Worm (Caenorhabditis elegans) whole organism, mixed stage, embryonic: ENCODE measurements around the gene R04B5.6.

Source experiments
- bed-3 ChIP-seq: fragments of 200-800 bp; sonication (Bioruptor generic); optimal IDR thresholded peaks from 3 replicates; lab custom pipeline; 2018; ENCODE audit warnings: mild to moderate bottlenecking, missing genetic modification characterization, moderate library complexity, missing compliant biosample characterization
- blmp-1 ChIP-seq: fragments of 150-350 bp; optimal IDR thresholded peaks from 2 replicates; lab custom pipeline; 2014; ENCODE audit warnings: missing biosample characterization, missing genetic modification characterization
- ceh-43 ChIP-seq: fragments of 200-800 bp; sonication (Bioruptor generic); optimal IDR thresholded peaks from 2 replicates; lab custom pipeline; 2018; ENCODE audit warnings: mild to moderate bottlenecking, missing genetic modification characterization, moderate library complexity, missing compliant biosample characterization
- ceh-83 ChIP-seq: fragments of 200-800 bp; sonication (Bioruptor generic); optimal IDR thresholded peaks from 2 replicates; lab custom pipeline; 2018; ENCODE audit warnings: mild to moderate bottlenecking, missing genetic modification characterization, missing compliant biosample characterization
- ces-1 ChIP-seq: fragments of 150-350 bp; optimal IDR thresholded peaks from 2 replicates; lab custom pipeline; 2014; ENCODE audit warnings: missing biosample characterization, missing genetic modification reagents, missing genetic modification characterization
- cnd-1 ChIP-seq: fragments of 200-800 bp; sonication (Bioruptor generic); optimal IDR thresholded peaks from 2 replicates; lab custom pipeline; 2018; ENCODE audit warnings: mild to moderate bottlenecking, missing genetic modification characterization, missing compliant biosample characterization
- drap-1 ChIP-seq: fragments of 200-800 bp; sonication (Bioruptor generic); optimal IDR thresholded peaks from 3 replicates; lab custom pipeline; 2018; ENCODE audit warnings: mild to moderate bottlenecking, missing genetic modification characterization, missing compliant biosample characterization
- elt-1 ChIP-seq: sonication (generic microtip); optimal IDR thresholded peaks from 2 replicates; lab custom pipeline; 2017; ENCODE audit warnings: missing genetic modification characterization, mild to moderate bottlenecking, missing compliant biosample characterization, antibody characterized with exemption, moderate library complexity, borderline replicate concordance; ENCODE audit not compliant: insufficient read depth
- elt-3 ChIP-seq: fragments of 150-350 bp; optimal IDR thresholded peaks from 2 replicates; lab custom pipeline; 2014; ENCODE audit warnings: missing biosample characterization, missing genetic modification characterization
- flh-1 ChIP-seq: fragments of 200-800 bp; sonication (Bioruptor generic); optimal IDR thresholded peaks from 2 replicates; lab custom pipeline; 2018; ENCODE audit warnings: mild to moderate bottlenecking, missing genetic modification characterization, moderate library complexity, missing compliant biosample characterization
- ham-2 ChIP-seq: fragments of 200-800 bp; sonication (Bioruptor generic); optimal IDR thresholded peaks from 2 replicates; lab custom pipeline; 2018; ENCODE audit warnings: mild to moderate bottlenecking, missing genetic modification characterization, missing compliant biosample characterization
- hlh-1 ChIP-seq: fragments of 150-350 bp; optimal IDR thresholded peaks from 2 replicates; lab custom pipeline; 2014; ENCODE audit warnings: missing biosample characterization, missing genetic modification reagents, missing genetic modification characterization
- lin-13 ChIP-seq: fragments of 150-350 bp; optimal IDR thresholded peaks from 2 replicates; lab custom pipeline; 2014; ENCODE audit warnings: missing biosample characterization, missing genetic modification characterization
- lin-32 ChIP-seq: fragments of 200-800 bp; sonication (Bioruptor generic); optimal IDR thresholded peaks from 2 replicates; lab custom pipeline; 2018; ENCODE audit warnings: mild to moderate bottlenecking, missing genetic modification characterization, missing compliant biosample characterization
- lsy-2 ChIP-seq: fragments of 150-350 bp; optimal IDR thresholded peaks from 2 replicates; lab custom pipeline; 2014; ENCODE audit warnings: missing biosample characterization, missing genetic modification characterization
- mab-5 ChIP-seq: fragments of 150-350 bp; optimal IDR thresholded peaks from 2 replicates; lab custom pipeline; 2014; ENCODE audit warnings: missing biosample characterization, missing genetic modification characterization
- mep-1 ChIP-seq: fragments of 150-350 bp; optimal IDR thresholded peaks from 2 replicates; lab custom pipeline; 2017; ENCODE audit warnings: missing biosample characterization, missing genetic modification reagents, missing genetic modification characterization, inconsistent platforms
- mls-2 ChIP-seq: sonication (generic microtip); optimal IDR thresholded peaks from 2 replicates; lab custom pipeline; 2016; ENCODE audit warnings: mild to moderate bottlenecking, missing genetic modification characterization, moderate library complexity, missing compliant biosample characterization
- nhr-2 ChIP-seq: fragments of 150-350 bp; optimal IDR thresholded peaks from 2 replicates; lab custom pipeline; 2014; ENCODE audit warnings: missing biosample characterization, missing genetic modification characterization
- nhr-237 ChIP-seq: fragments of 150-350 bp; optimal IDR thresholded peaks from 2 replicates; lab custom pipeline; 2014; ENCODE audit warnings: missing biosample characterization, missing genetic modification characterization
- nhr-28 ChIP-seq: fragments of 150-350 bp; optimal IDR thresholded peaks from 2 replicates; lab custom pipeline; 2014; ENCODE audit warnings: missing biosample characterization, missing genetic modification characterization
- nhr-76 ChIP-seq: sonication (generic microtip); optimal IDR thresholded peaks from 2 replicates; lab custom pipeline; 2017; ENCODE audit warnings: missing biosample characterization, missing genetic modification characterization
- pha-4 ChIP-seq: fragments of 150-350 bp; optimal IDR thresholded peaks from 2 replicates; lab custom pipeline; 2018; ENCODE audit warnings: missing biosample characterization, missing genetic modification reagents, missing genetic modification characterization
- sem-2 ChIP-seq: fragments of 200-800 bp; sonication (Bioruptor generic); optimal IDR thresholded peaks from 2 replicates; lab custom pipeline; 2018; ENCODE audit warnings: mild to moderate bottlenecking, missing genetic modification characterization, missing compliant biosample characterization
- snpc-4 ChIP-seq: fragments of 150-350 bp; optimal IDR thresholded peaks from 2 replicates; lab custom pipeline; 2014; ENCODE audit warnings: missing biosample characterization, missing genetic modification characterization
- tbx-8 ChIP-seq: fragments of 200-800 bp; sonication (Bioruptor generic); optimal IDR thresholded peaks from 2 replicates; lab custom pipeline; 2018; ENCODE audit warnings: mild to moderate bottlenecking, missing genetic modification characterization, moderate library complexity, missing compliant biosample characterization
- unc-120 ChIP-seq: sonication (generic microtip); optimal IDR thresholded peaks from 2 replicates; lab custom pipeline; 2017; ENCODE audit warnings: missing genetic modification characterization, missing compliant biosample characterization; ENCODE audit not compliant: poor library complexity, severe bottlenecking
- unc-39 ChIP-seq: fragments of 150-350 bp; optimal IDR thresholded peaks from 2 replicates; lab custom pipeline; 2014; ENCODE audit warnings: missing biosample characterization, missing genetic modification characterization
- unc-62 ChIP-seq: fragments of 150-350 bp; optimal IDR thresholded peaks from 2 replicates; lab custom pipeline; 2014; ENCODE audit warnings: missing biosample characterization, missing genetic modification reagents, missing genetic modification characterization
- zip-8 ChIP-seq: fragments of 150-350 bp; optimal IDR thresholded peaks from 2 replicates; lab custom pipeline; 2014; ENCODE audit warnings: missing biosample characterization, missing genetic modification characterization
- ztf-11 ChIP-seq: fragments of 150-350 bp; optimal IDR thresholded peaks from 2 replicates; lab custom pipeline; 2014; ENCODE audit warnings: missing biosample characterization, missing genetic modification characterization

Gene R04B5.6

ce11 chrV:10094374-10094773 is 9.4 kb downstream of the R04B5.6 start, which contains the start of gene srd-49:
srd-49 (plus strand) TSS chrV:10094674.
- TF ChIP-seq lsy-2 (tag; lab: Kevin White, UChicago): no peak
- no peak for TF ChIP-seq lin-13
- no peak for TF ChIP-seq tbx-8 (GFP tag; lab: Kevin White, UChicago)
- TF ChIP-seq nhr-237 (tag; lab: Kevin White, UChicago): no peak
- no peak for TF ChIP-seq nhr-76 (tag; lab: Kevin White, UChicago)
- no peak for TF ChIP-seq elt-1
- TF ChIP-seq mep-1 (tag; lab: Kevin White, UChicago): no peak
- no peak for TF ChIP-seq mls-2 (tag; lab: Kevin White, UChicago)
- TF ChIP-seq unc-62 (GFP tag; lab: Kevin White, UChicago): no peak
- TF ChIP-seq drap-1 (GFP tag; lab: Kevin White, UChicago): no peak
- TF ChIP-seq ceh-43: no peak
- no peak for TF ChIP-seq hlh-1
- no peak for TF ChIP-seq blmp-1 (tag; lab: Kevin White, UChicago)
- TF ChIP-seq nhr-2: no peak
- no peak for TF ChIP-seq sem-2

- TF ChIP-seq nhr-28 (no peak), hlh-1 (no peak), mab-5 (no peak), nhr-76 (tag; lab: Kevin White, UChicago) (no peak), blmp-1 (tag; lab: Kevin White, UChicago) (no peak), unc-62 (GFP tag; lab: Kevin White, UChicago) (no peak), flh-1 (GFP tag; lab: Kevin White, UChicago) (no peak), nhr-237 (tag; lab: Kevin White, UChicago) (no peak), pha-4 (no peak), sem-2 (no peak), nhr-2 (no peak), cnd-1 (tag; lab: Kevin White, UChicago) (no peak), lin-32 (GFP tag; lab: Kevin White, UChicago) (no peak), ces-1 (no peak), zip-8 (tag; lab: Kevin White, UChicago) (no peak), ztf-11 (tag; lab: Kevin White, UChicago) (no peak), bed-3 (no peak)
These were observed 12.0 kb downstream of the R04B5.6 start for ce11 chrV:10096932-10097331.

- TF ChIP-seq drap-1 (GFP tag; lab: Kevin White, UChicago) (no peak), cnd-1 (tag; lab: Kevin White, UChicago) (no peak), nhr-2 (no peak), tbx-8 (GFP tag; lab: Kevin White, UChicago) (no peak), elt-3 (tag; lab: Kevin White, UChicago) (no peak), unc-62 (GFP tag; lab: Kevin White, UChicago) (no peak), lin-13 (no peak), ham-2 (GFP tag; lab: Kevin White, UChicago) (no peak), nhr-237 (tag; lab: Kevin White, UChicago) (no peak), unc-39 (tag; lab: Kevin White, UChicago) (no peak), blmp-1 (tag; lab: Kevin White, UChicago) (no peak), mls-2 (tag; lab: Kevin White, UChicago) (no peak), flh-1 (GFP tag; lab: Kevin White, UChicago) (no peak), unc-120 (tag; lab: Kevin White, UChicago) (no peak), zip-8 (tag; lab: Kevin White, UChicago) (no peak), ceh-83 (GFP tag; lab: Kevin White, UChicago) (no peak)
These were observed 13.5 kb downstream of the R04B5.6 start, which contains the start of gene ugt-47 for ce11 chrV:10098429-10098828. ugt-47 (minus strand) TSS chrV:10098597.

- TF ChIP-seq nhr-2 (no peak), snpc-4 (tag; lab: Kevin White, UChicago) (no peak), tbx-8 (GFP tag; lab: Kevin White, UChicago) (no peak), lsy-2 (tag; lab: Kevin White, UChicago) (no peak), nhr-237 (tag; lab: Kevin White, UChicago) (no peak), nhr-76 (tag; lab: Kevin White, UChicago) (no peak), lin-32 (GFP tag; lab: Kevin White, UChicago) (no peak)
- TF ChIP-seq, all 35 proteins: peak for 0
These were observed 17.0 kb downstream of the R04B5.6 start, which contains the start of gene C08B6.14 for ce11 chrV:10101916-10102315. C08B6.14 (minus strand) TSS chrV:10102016.

ce11 chrV:10103811-10104210 is 18.8 kb downstream of the R04B5.6 start:
- TF ChIP-seq drap-1 (GFP tag; lab: Kevin White, UChicago): no peak
